Fruit fly (Drosophila melanogaster) whole organism, embryonic: Measurements from ENCODE around the gene Use1.
A peak's percentile ranks its signal among the peaks of the same experiment; 100 is the strongest.

ENCODE experiments used
- Aef1 ChIP-seq: fragments of 200-800 bp; sonication (Bioruptor generic); IDR thresholded peaks from 3 replicates; pipeline ENCODE4 v1.3.6; 2022; ENCODE audit warnings: missing biosample characterization, missing genetic modification characterization
- Asciz ChIP-seq: fragments of 200-800 bp; sonication (Bioruptor generic); optimal IDR thresholded peaks from 2 replicates; lab custom pipeline; 2017; ENCODE audit warnings: missing biosample characterization, mild to moderate bottlenecking, missing genetic modification characterization, missing genetic modification reagents
- B-H1 ChIP-seq: fragments of 200-800 bp; sonication (Bioruptor generic); IDR thresholded peaks from 3 replicates; pipeline ENCODE4 v1.3.6; 2022; ENCODE audit warnings: missing biosample characterization, missing genetic modification characterization
- CG10366 ChIP-seq: fragments of 200-800 bp; sonication (Bioruptor generic); IDR thresholded peaks from 2 replicates; pipeline ENCODE4 v1.3.6; 2022; ENCODE audit warnings: missing biosample characterization, missing genetic modification characterization
- CG12769 ChIP-seq: fragments of 200-800 bp; sonication (Bioruptor generic); optimal IDR thresholded peaks from 2 replicates; lab custom pipeline; 2019; ENCODE audit warnings: missing biosample characterization, mild to moderate bottlenecking, missing genetic modification characterization, moderate library complexity
- CG12942 ChIP-seq: fragments of 200-800 bp; sonication (Bioruptor generic); optimal IDR thresholded peaks from 3 replicates; lab custom pipeline; 2016; ENCODE audit warnings: missing biosample characterization, missing genetic modification characterization
- CG13296 ChIP-seq: fragments of 200-800 bp; sonication (Bioruptor generic); optimal IDR thresholded peaks from 3 replicates; lab custom pipeline; 2018; ENCODE audit warnings: missing biosample characterization, mild to moderate bottlenecking, missing genetic modification characterization
- CG13424 ChIP-seq: fragments of 200-800 bp; sonication (Bioruptor generic); optimal IDR thresholded peaks from 2 replicates; lab custom pipeline; 2019; ENCODE audit warnings: missing biosample characterization, mild to moderate bottlenecking, missing genetic modification characterization, moderate library complexity
- CG14014 ChIP-seq: fragments of 200-800 bp; sonication (Bioruptor generic); IDR thresholded peaks from 2 replicates; pipeline ENCODE4 v1.3.6; 2022; ENCODE audit warnings: missing biosample characterization, missing genetic modification characterization
- CG15696 ChIP-seq: fragments of 200-800 bp; sonication (Bioruptor generic); optimal IDR thresholded peaks from 2 replicates; lab custom pipeline; 2019; ENCODE audit warnings: missing biosample characterization, mild to moderate bottlenecking, missing genetic modification characterization, moderate library complexity
- CG17359 ChIP-seq: fragments of 200-800 bp; sonication (Bioruptor generic); optimal IDR thresholded peaks from 3 replicates; lab custom pipeline; 2018; ENCODE audit warnings: missing biosample characterization, mild to moderate bottlenecking, missing genetic modification characterization, moderate library complexity
- CG17361 ChIP-seq: fragments of 200-800 bp; sonication (Bioruptor generic); IDR thresholded peaks from 3 replicates; pipeline ENCODE4 v1.3.6; 2022; ENCODE audit warnings: missing biosample characterization, missing genetic modification characterization
- CG17385 ChIP-seq: fragments of 200-800 bp; sonication (Bioruptor generic); optimal IDR thresholded peaks from 3 replicates; lab custom pipeline; 2018; ENCODE audit warnings: missing biosample characterization, mild to moderate bottlenecking, missing genetic modification characterization
- CG18011 ChIP-seq: fragments of 200-800 bp; sonication (Bioruptor generic); optimal IDR thresholded peaks from 2 replicates; lab custom pipeline; 2017; ENCODE audit warnings: missing biosample characterization, missing genetic modification characterization, mild to moderate bottlenecking, moderate library complexity, missing genotype
- CG1832 ChIP-seq: fragments of 200-800 bp; sonication (Bioruptor generic); optimal IDR thresholded peaks from 2 replicates; lab custom pipeline; 2017; ENCODE audit warnings: missing biosample characterization, mild to moderate bottlenecking, missing genetic modification characterization, inconsistent platforms
- CG2678 ChIP-seq: fragments of 200-800 bp; sonication (Bioruptor generic); optimal IDR thresholded peaks from 3 replicates; lab custom pipeline; 2019; ENCODE audit warnings: missing biosample characterization, mild to moderate bottlenecking, missing genetic modification characterization, moderate library complexity
- CG2712 ChIP-seq: fragments of 200-800 bp; optimal IDR thresholded peaks from 3 replicates; lab custom pipeline; 2019; ENCODE audit warnings: missing biosample characterization, mild to moderate bottlenecking, missing genetic modification characterization, moderate library complexity
- CG6813 ChIP-seq: fragments of 200-800 bp; sonication (Bioruptor generic); optimal IDR thresholded peaks from 2 replicates; lab custom pipeline; 2017; ENCODE audit warnings: missing biosample characterization, missing genetic modification characterization, mild to moderate bottlenecking, moderate library complexity, missing genetic modification reagents
- CG7745 ChIP-seq: fragments of 200-800 bp; sonication (Bioruptor generic); optimal IDR thresholded peaks from 2 replicates; lab custom pipeline; 2018; ENCODE audit warnings: missing biosample characterization, mild to moderate bottlenecking, missing genetic modification characterization, moderate library complexity
- CG9215 ChIP-seq: fragments of 200-800 bp; sonication (Bioruptor generic); IDR thresholded peaks from 2 replicates; pipeline ENCODE4 v1.3.6; 2022; ENCODE audit warnings: missing biosample characterization, missing genetic modification characterization
- CG9817 ChIP-seq: fragments of 200-800 bp; sonication (Bioruptor generic); optimal IDR thresholded peaks from 2 replicates; lab custom pipeline; 2018; ENCODE audit warnings: missing biosample characterization, mild to moderate bottlenecking, missing genetic modification characterization, moderate library complexity
- CHES-1-like ChIP-seq: fragments of 200-800 bp; sonication (Bioruptor generic); optimal IDR thresholded peaks from 2 replicates; lab custom pipeline; 2016; ENCODE audit warnings: missing biosample characterization, missing genetic modification characterization
- Camta ChIP-seq: fragments of 200-800 bp; sonication (Bioruptor generic); optimal IDR thresholded peaks from 2 replicates; lab custom pipeline; 2016; ENCODE audit warnings: missing biosample characterization, missing genetic modification characterization
- Chrac-16 ChIP-seq: fragments of 200-800 bp; sonication (Bioruptor generic); optimal IDR thresholded peaks from 3 replicates; lab custom pipeline; 2016; ENCODE audit warnings: missing biosample characterization, missing genetic modification characterization
- Fer2 ChIP-seq: fragments of 200-800 bp; sonication (Bioruptor generic); optimal IDR thresholded peaks from 2 replicates; lab custom pipeline; 2018; ENCODE audit warnings: missing biosample characterization, mild to moderate bottlenecking, missing genetic modification characterization, moderate library complexity
- HHEX ChIP-seq: fragments of 200-800 bp; sonication (Bioruptor generic); optimal IDR thresholded peaks from 3 replicates; lab custom pipeline; 2017; ENCODE audit warnings: missing biosample characterization, mild to moderate bottlenecking, missing genetic modification characterization, missing genetic modification reagents
- HLH54F ChIP-seq: fragments of 200-800 bp; sonication (Bioruptor generic); optimal IDR thresholded peaks from 3 replicates; lab custom pipeline; 2016; ENCODE audit warnings: missing biosample characterization, missing genetic modification characterization
- Hr51 ChIP-seq, 2 experiments: fragments of 200-800 bp; sonication (Bioruptor generic); optimal IDR thresholded peaks; 2 replicates in 1 of 2; 3 replicates in 1 of 2; lab custom pipeline; 2016 to 2018; ENCODE audit warnings: missing biosample characterization in 2 of 2, missing genetic modification characterization in 2 of 2, mild to moderate bottlenecking in 1 of 2, moderate library complexity in 1 of 2
- NC2α ChIP-seq: fragments of 200-800 bp; sonication (Bioruptor generic); optimal IDR thresholded peaks from 2 replicates; lab custom pipeline; 2016; ENCODE audit warnings: missing biosample characterization, missing genetic modification characterization
- Poxn ChIP-seq: fragments of 200-800 bp; sonication (Bioruptor generic); IDR thresholded peaks from 2 replicates; pipeline ENCODE4 v1.3.6; 2022; ENCODE audit warnings: missing biosample characterization, missing genetic modification characterization
- Sox100B ChIP-seq: fragments of 200-800 bp; sonication (Bioruptor generic); optimal IDR thresholded peaks from 3 replicates; lab custom pipeline; 2018; ENCODE audit warnings: missing biosample characterization, mild to moderate bottlenecking, missing genetic modification characterization
- aop ChIP-seq: fragments of 200-800 bp; sonication (Bioruptor generic); IDR thresholded peaks from 2 replicates; pipeline ENCODE4 v1.3.6; 2022; ENCODE audit warnings: missing biosample characterization, missing genetic modification characterization
- btn ChIP-seq: fragments of 200-800 bp; sonication (Bioruptor generic); optimal IDR thresholded peaks from 2 replicates; lab custom pipeline; 2016; ENCODE audit warnings: missing biosample characterization, missing genetic modification characterization
- dpn ChIP-seq, 2 experiments: fragments of 200-800 bp; sonication (Bioruptor generic); optimal IDR thresholded peaks; 3 replicates each; lab custom pipeline; 2016; ENCODE audit warnings: missing biosample characterization in 2 of 2, missing genetic modification characterization in 2 of 2
- ems ChIP-seq: fragments of 200-800 bp; sonication (Bioruptor generic); optimal IDR thresholded peaks from 3 replicates; lab custom pipeline; 2016; ENCODE audit warnings: missing biosample characterization, missing genetic modification characterization
- gem ChIP-seq: fragments of 200-800 bp; sonication (Bioruptor generic); optimal IDR thresholded peaks from 2 replicates; lab custom pipeline; 2019; ENCODE audit warnings: missing biosample characterization, mild to moderate bottlenecking, missing genetic modification characterization, moderate library complexity
- gfzf ChIP-seq: fragments of 200-800 bp; sonication (Bioruptor generic); optimal IDR thresholded peaks from 2 replicates; lab custom pipeline; 2016; ENCODE audit warnings: missing biosample characterization, mild to moderate bottlenecking, missing genetic modification characterization, moderate library complexity
- klu ChIP-seq: fragments of 200-800 bp; sonication (Bioruptor generic); IDR thresholded peaks from 2 replicates; pipeline ENCODE4 v1.3.6; 2022; ENCODE audit warnings: missing biosample characterization, missing genetic modification characterization
- lab ChIP-seq: fragments of 200-800 bp; sonication (Bioruptor generic); optimal IDR thresholded peaks from 3 replicates; lab custom pipeline; 2017; ENCODE audit warnings: missing biosample characterization, missing genetic modification characterization, mild to moderate bottlenecking, moderate library complexity, missing genetic modification reagents
- mam ChIP-seq: fragments of 200-800 bp; sonication (Bioruptor generic); optimal IDR thresholded peaks from 3 replicates; lab custom pipeline; 2016; ENCODE audit warnings: missing biosample characterization, missing genetic modification characterization
- nau ChIP-seq: fragments of 200-800 bp; sonication (Bioruptor generic); optimal IDR thresholded peaks from 3 replicates; lab custom pipeline; 2017; ENCODE audit warnings: missing biosample characterization, mild to moderate bottlenecking, missing genetic modification characterization, missing genetic modification reagents
- pita ChIP-seq: fragments of 200-800 bp; sonication (Bioruptor generic); optimal IDR thresholded peaks from 2 replicates; lab custom pipeline; 2017; ENCODE audit warnings: missing biosample characterization, mild to moderate bottlenecking, missing genetic modification characterization
- sc ChIP-seq, 3 experiments: fragments of >200 bp in 2 of 3; fragments of 200-800 bp in 1 of 3; sonication (Bioruptor generic) in 1 of 3; optimal IDR thresholded peaks; 2 replicates in 2 of 3; 3 replicates in 1 of 3; lab custom pipeline; 2017; ENCODE audit warnings: mild to moderate bottlenecking in 1 of 3, missing biosample characterization in 1 of 3, missing genetic modification characterization in 1 of 3, missing genetic modification reagents in 1 of 3
- sd ChIP-seq: fragments of 200-800 bp; sonication (Bioruptor generic); optimal IDR thresholded peaks from 3 replicates; lab custom pipeline; 2018; ENCODE audit warnings: missing biosample characterization, mild to moderate bottlenecking, missing genetic modification characterization, moderate library complexity
- slou ChIP-seq: fragments of 200-800 bp; sonication (Bioruptor generic); optimal IDR thresholded peaks from 3 replicates; lab custom pipeline; 2016; ENCODE audit warnings: missing biosample characterization, missing genetic modification characterization
- sug ChIP-seq: fragments of 200-800 bp; optimal IDR thresholded peaks from 2 replicates; lab custom pipeline; 2019; ENCODE audit warnings: missing biosample characterization, mild to moderate bottlenecking, missing genetic modification characterization, moderate library complexity
- tll ChIP-seq, 2 experiments: fragments of 200-800 bp in 1 of 2; fragments of >200 bp in 1 of 2; sonication (Bioruptor generic) in 1 of 2; optimal IDR thresholded peaks; 2 replicates each; lab custom pipeline; 2017 to 2019; ENCODE audit warnings: missing biosample characterization in 2 of 2, missing genetic modification characterization in 2 of 2, mild to moderate bottlenecking in 1 of 2, moderate library complexity in 1 of 2

Use1 gene

dm6 chr3L:9127690-9128458, 9.1 kb downstream of the Use1 start (continued):
- no peak for TF ChIP-seq NC2α (GFP tag; lab: Kevin White, UChicago)
- TF ChIP-seq lab (GFP tag; lab: Kevin White, UChicago): peak; percentile 76
- peak; percentile 32 for TF ChIP-seq CG13296
- TF ChIP-seq aop (GFP tag; lab: Robert Waterston, UW): no peak
- TF ChIP-seq Aef1 (GFP tag; lab: Robert Waterston, UW): peak; percentile 41; the same call in 1 of the 3 replicates
- 0 out of 3 replicates have a peak, but pooled peaks have one; percentile 26 for TF ChIP-seq CG17361 (GFP tag; lab: Robert Waterston, UW)
- TF ChIP-seq Chrac-16 (GFP tag; lab: Kevin White, UChicago): peak; percentile 32
- TF ChIP-seq Fer2 (tag; lab: Kevin White, UChicago): peak; percentile 22
- no peak for TF ChIP-seq sug
- peak; percentile 33 for TF ChIP-seq ems (GFP tag; lab: Kevin White, UChicago)
- TF ChIP-seq CG2712: peak; percentile 50
- no peak for TF ChIP-seq CG10366 (GFP tag; lab: Robert Waterston, UW)
- TF ChIP-seq mam (GFP tag; lab: Kevin White, UChicago): peak; percentile 59
- peak; percentile 67 for TF ChIP-seq HHEX (GFP tag; lab: Kevin White, UChicago)
- no peak for TF ChIP-seq sc (optimal IDR thresholded peaks at IDR 0.05; lab: Kevin White, UChicago)
- no peak for TF ChIP-seq sc (GFP tag; optimal IDR thresholded peaks at IDR 0.05; lab: Kevin White, UChicago)
- peak; percentile 8 for TF ChIP-seq slou (GFP tag; lab: Kevin White, UChicago)
- no peak for TF ChIP-seq tll (GFP tag; optimal IDR thresholded peaks at IDR 0.05; lab: Kevin White, UChicago)
- TF ChIP-seq CG9817 (tag; lab: Kevin White, UChicago): peak; percentile 34
- no peak for TF ChIP-seq sd
- peak; percentile 50 for TF ChIP-seq CHES-1-like (GFP tag; lab: Kevin White, UChicago)
- no peak for TF ChIP-seq Poxn
- TF ChIP-seq CG6813 (GFP tag; lab: Kevin White, UChicago): peak; percentile 22
- TF ChIP-seq CG7745 (tag; lab: Kevin White, UChicago): no peak
- peak; percentile 58 for TF ChIP-seq CG1832
- peak; percentile 23 for TF ChIP-seq nau (GFP tag; lab: Kevin White, UChicago)
- TF ChIP-seq CG12942 (GFP tag; lab: Kevin White, UChicago): peak; percentile 2
- peak; percentile 65 for TF ChIP-seq HLH54F (GFP tag; lab: Kevin White, UChicago)
- TF ChIP-seq CG18011 (GFP tag; lab: Kevin White, UChicago): no peak
- TF ChIP-seq Hr51 (GFP tag; optimal IDR thresholded peaks at IDR 0.05; lab: Kevin White, UChicago): peak in 1 of 2 experiments; percentile 59
- peak; percentile 61 for TF ChIP-seq CG13424 (tag; lab: Kevin White, UChicago)
- TF ChIP-seq B-H1 (GFP tag; lab: Robert Waterston, UW): no peak
- TF ChIP-seq gfzf (GFP tag; lab: Kevin White, UChicago): no peak
- peak; percentile 52; the same call in 1 of the 2 replicates for TF ChIP-seq CG14014
- TF ChIP-seq CG2678: peak; percentile 74
- peak; percentile 48 for TF ChIP-seq Asciz
- TF ChIP-seq pita (GFP tag; lab: Kevin White, UChicago): no peak
- TF ChIP-seq Camta (GFP tag; lab: Kevin White, UChicago): peak; percentile 65
- peak; percentile 56 for TF ChIP-seq Sox100B
- TF ChIP-seq btn (GFP tag; lab: Kevin White, UChicago): peak; percentile 54
- TF ChIP-seq CG17385 (GFP tag; lab: Kevin White, UChicago): peak; percentile 48
- peak; percentile 23; the same call in 1 of the 2 replicates for TF ChIP-seq CG9215 (GFP tag; lab: Robert Waterston, UW)
- peak; percentile 38 for TF ChIP-seq CG15696
- peak; percentile 71 for TF ChIP-seq gem (tag; lab: Kevin White, UChicago)
- TF ChIP-seq klu (GFP tag; lab: Robert Waterston, UW): no peak
- TF ChIP-seq dpn (GFP tag; optimal IDR thresholded peaks at IDR 0.05; lab: Kevin White, UChicago): peak; percentile 60 to 66
- TF ChIP-seq CG17359 (tag; lab: Kevin White, UChicago): peak; percentile 44
- TF ChIP-seq CG12769 (tag; lab: Kevin White, UChicago): peak; percentile 73
